Worm (Caenorhabditis elegans) whole organism, L1 larva: ENCODE measurements around the gene H25P19.1.

Experiments used
- dpl-1 ChIP-seq, 3 experiments: fragments of 150-350 bp in 2 of 3; sonication (generic microtip) in 1 of 3; optimal IDR thresholded peaks; 2 replicates each; lab custom pipeline; 2014 to 2017; ENCODE audit warnings: missing biosample characterization in 3 of 3, missing genetic modification characterization in 3 of 3, missing genetic modification reagents in 3 of 3
- fkh-10 ChIP-seq: sonication (generic microtip); optimal IDR thresholded peaks from 2 replicates; lab custom pipeline; 2017; ENCODE audit warnings: missing biosample characterization, missing genetic modification reagents, missing genetic modification characterization
- lin-15B ChIP-seq: fragments of 150-350 bp; sonication (generic microtip); optimal IDR thresholded peaks from 3 replicates; lab custom pipeline; 2014; ENCODE audit warnings: missing biosample characterization, missing genetic modification characterization
- mdl-1 ChIP-seq, 2 experiments: fragments of 150-350 bp; optimal IDR thresholded peaks; 2 replicates each; lab custom pipeline; 2014 to 2017; ENCODE audit warnings: missing biosample characterization in 2 of 2, missing genetic modification characterization in 2 of 2, inconsistent platforms in 1 of 2
- nhr-11 ChIP-seq: fragments of 150-350 bp; optimal IDR thresholded peaks from 2 replicates; lab custom pipeline; 2014; ENCODE audit warnings: missing biosample characterization, missing genetic modification characterization
- nhr-28 ChIP-seq: fragments of 150-350 bp; optimal IDR thresholded peaks from 2 replicates; lab custom pipeline; 2014; ENCODE audit warnings: missing biosample characterization, missing genetic modification characterization
- pqm-1 ChIP-seq: sonication (generic microtip); optimal IDR thresholded peaks from 3 replicates; lab custom pipeline; 2017; ENCODE audit warnings: missing biosample characterization, missing genetic modification characterization
- sptf-1 ChIP-seq: fragments of 150-350 bp; optimal IDR thresholded peaks from 2 replicates; lab custom pipeline; 2014; ENCODE audit warnings: missing biosample characterization, missing genetic modification characterization
- tlp-1 ChIP-seq: fragments of 150-350 bp; optimal IDR thresholded peaks from 2 replicates; lab custom pipeline; 2014; ENCODE audit warnings: missing biosample characterization, missing genetic modification characterization

DNA sequence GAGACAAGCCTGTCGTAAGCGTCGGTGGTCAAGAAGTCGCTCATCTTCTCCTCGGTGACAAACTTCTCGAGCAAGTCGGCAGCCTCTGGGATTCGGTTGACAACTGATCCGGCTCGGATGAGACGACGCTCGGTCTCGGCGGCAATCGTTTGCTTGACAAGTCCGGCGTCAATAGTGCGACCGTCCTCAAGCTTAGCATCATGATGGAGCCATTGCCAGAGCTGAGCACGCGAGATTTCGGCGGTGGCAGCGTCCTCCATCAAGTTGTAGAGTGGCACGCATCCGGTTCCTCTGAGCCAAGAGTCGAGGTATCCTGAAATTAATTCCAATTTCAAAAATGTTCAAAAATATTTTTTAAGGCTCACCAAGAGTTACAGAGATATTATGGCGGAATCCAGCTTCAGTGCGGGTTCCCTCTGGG, 37.0 kb downstream of the H25P19.1 start:
- TF ChIP-seq dpl-1 (GFP tag; optimal IDR thresholded peaks at IDR 0.05; lab: Kevin White, UChicago) (no peak), nhr-28 (tag; lab: Kevin White, UChicago) (no peak), nhr-11 (tag; lab: Kevin White, UChicago) (no peak), sptf-1 (tag; lab: Kevin White, UChicago) (no peak), mdl-1 (tag; optimal IDR thresholded peaks at IDR 0.05; lab: Kevin White, UChicago) (no peak), lin-15B (tag; lab: Kevin White, UChicago) (no peak), pqm-1 (no peak), fkh-10 (GFP tag; lab: Kevin White, UChicago) (no peak), tlp-1 (tag; lab: Kevin White, UChicago) (no peak)
